Fruit fly (Drosophila melanogaster): ENCODE measurements around the gene PNUTS.

DNA sequence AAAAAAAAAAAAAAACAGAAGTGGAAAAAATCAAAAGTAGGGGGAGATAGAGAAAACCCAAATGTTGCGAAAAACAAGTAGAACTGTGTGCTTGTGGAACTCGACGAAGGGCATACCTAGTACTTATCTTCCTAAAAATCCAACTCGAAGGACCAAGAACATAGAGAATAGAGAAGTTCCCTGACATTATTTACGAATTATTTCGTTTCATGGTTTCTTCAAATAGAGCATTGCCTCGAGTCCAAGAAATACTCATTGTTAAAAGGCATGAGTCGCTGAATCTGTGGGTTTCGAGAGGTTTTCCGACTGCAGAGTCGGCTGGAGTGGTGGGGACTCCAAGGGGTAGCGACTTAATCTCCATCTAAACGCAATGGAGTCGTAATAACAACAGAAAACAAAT lies 22.9 kb downstream of the PNUTS start:
- TF ChIP-seq CG16815 (GFP tag; optimal IDR thresholded peaks at IDR 0.05), result no peak
- no peak for TF ChIP-seq sna (GFP tag; IDR thresholded peaks at IDR 0.05; ENCODE audit: partially characterized antibody)
- TF ChIP-seq CG18262 (tag; optimal IDR thresholded peaks at IDR 0.05), result no peak
- no peak for TF ChIP-seq br (optimal IDR thresholded peaks at IDR 0.05)
- no peak for TF ChIP-seq h (optimal IDR thresholded peaks at IDR 0.05)
- no peak for TF ChIP-seq jigr1 (GFP tag; IDR thresholded peaks at IDR 0.05)
- TF ChIP-seq pita (GFP tag; optimal IDR thresholded peaks at IDR 0.05), result no peak
- no peak for TF ChIP-seq dmrt99B (tag; optimal IDR thresholded peaks at IDR 0.05)
- TF ChIP-seq Max (GFP tag; optimal IDR thresholded peaks at IDR 0.05), result no peak
- no peak for TF ChIP-seq prd (optimal IDR thresholded peaks at IDR 0.05)
- no peak for TF ChIP-seq prd (GFP tag; IDR thresholded peaks at IDR 0.05)

Data from whole organism, embryonic.